Fruit fly (Drosophila melanogaster) whole organism, pupa: Measurements from ENCODE around the gene CG1542.

ENCODE experiments used
- CG10348 ChIP-seq: fragments of 200-800 bp; sonication (Bioruptor generic); IDR thresholded peaks from 2 replicates; pipeline ENCODE4 v1.3.6; 2022; ENCODE audit warnings: missing biosample characterization, missing genetic modification characterization
- CG12605 ChIP-seq: fragments of 200-800 bp; sonication (Bioruptor generic); IDR thresholded peaks from 2 replicates; pipeline ENCODE4 v1.3.6; 2022; ENCODE audit warnings: missing biosample characterization, missing genetic modification characterization
- CG13204 ChIP-seq: fragments of 200-800 bp; sonication (Bioruptor generic); optimal IDR thresholded peaks from 2 replicates; lab custom pipeline; 2018; ENCODE audit warnings: missing biosample characterization, mild to moderate bottlenecking, missing genetic modification characterization, moderate library complexity
- CG14655 ChIP-seq: fragments of 200-800 bp; sonication (Bioruptor generic); optimal IDR thresholded peaks from 3 replicates; lab custom pipeline; 2017; ENCODE audit warnings: mild to moderate bottlenecking, missing biosample characterization, missing genetic modification reagents, missing genetic modification characterization
- CG15710 ChIP-seq: fragments of 200-800 bp; sonication (Bioruptor generic); optimal IDR thresholded peaks from 2 replicates; lab custom pipeline; 2018; ENCODE audit warnings: missing biosample characterization, mild to moderate bottlenecking, missing genetic modification characterization, moderate library complexity
- CG17806 ChIP-seq: fragments of 200-800 bp; sonication (Bioruptor generic); optimal IDR thresholded peaks from 2 replicates; lab custom pipeline; 2018; ENCODE audit warnings: missing biosample characterization, mild to moderate bottlenecking, missing genetic modification characterization, moderate library complexity
- CG32121 ChIP-seq: fragments of 200-800 bp; sonication (Bioruptor generic); IDR thresholded peaks from 2 replicates; pipeline ENCODE4 v1.3.6; 2022; ENCODE audit warnings: missing biosample characterization, missing genetic modification characterization
- CG34367 ChIP-seq: fragments of 200-800 bp; sonication (Bioruptor generic); optimal IDR thresholded peaks from 2 replicates; lab custom pipeline; 2018; ENCODE audit warnings: missing biosample characterization, mild to moderate bottlenecking, missing genetic modification characterization
- CG4496 ChIP-seq: fragments of 200-800 bp; sonication (Bioruptor generic); IDR thresholded peaks from 3 replicates; pipeline ENCODE4 v1.3.6; 2022; ENCODE audit warnings: missing biosample characterization, missing genetic modification characterization
- CG8159 ChIP-seq: fragments of 200-800 bp; sonication (Bioruptor generic); optimal IDR thresholded peaks from 3 replicates; lab custom pipeline; 2018; ENCODE audit warnings: missing biosample characterization, mild to moderate bottlenecking, missing genetic modification characterization, moderate library complexity
- CG8301 ChIP-seq: fragments of 200-800 bp; sonication (Bioruptor generic); optimal IDR thresholded peaks from 2 replicates; lab custom pipeline; 2018; ENCODE audit warnings: missing biosample characterization, mild to moderate bottlenecking, missing genetic modification characterization
- CG9948 ChIP-seq: fragments of 200-800 bp; sonication (Bioruptor generic); optimal IDR thresholded peaks from 2 replicates; lab custom pipeline; 2018; ENCODE audit warnings: missing biosample characterization, mild to moderate bottlenecking, missing genetic modification characterization, moderate library complexity
- D1 ChIP-seq: fragments of 200-800 bp; sonication (Bioruptor generic); optimal IDR thresholded peaks from 2 replicates; lab custom pipeline; 2018; ENCODE audit warnings: missing biosample characterization, mild to moderate bottlenecking, missing genetic modification characterization, moderate library complexity
- EcR ChIP-seq: fragments of 200-800 bp; sonication (Bioruptor generic); optimal IDR thresholded peaks from 3 replicates; lab custom pipeline; 2019; ENCODE audit warnings: missing biosample characterization, missing genetic modification characterization, mild to moderate bottlenecking, moderate library complexity, missing genetic modification reagents
- Ets98B ChIP-seq: fragments of 200-800 bp; sonication (Bioruptor generic); IDR thresholded peaks from 2 replicates; pipeline ENCODE4 v1.3.6; 2022; ENCODE audit warnings: missing biosample characterization, missing genetic modification characterization
- Pif1A ChIP-seq: fragments of 200-800 bp; sonication (Bioruptor generic); optimal IDR thresholded peaks from 3 replicates; lab custom pipeline; 2016; ENCODE audit warnings: missing biosample characterization, missing genetic modification characterization
- Pif1B ChIP-seq: fragments of 200-800 bp; sonication (Bioruptor generic); optimal IDR thresholded peaks from 3 replicates; lab custom pipeline; 2016; ENCODE audit warnings: missing biosample characterization, missing genetic modification characterization
- Snoo ChIP-seq: fragments of 200-800 bp; sonication (Bioruptor generic); optimal IDR thresholded peaks from 3 replicates; lab custom pipeline; 2017; ENCODE audit warnings: missing biosample characterization, mild to moderate bottlenecking, missing genetic modification characterization, inconsistent platforms
- fd96Ca ChIP-seq: fragments of 200-800 bp; sonication (Bioruptor generic); IDR thresholded peaks from 3 replicates; pipeline ENCODE4 v1.3.6; 2022; ENCODE audit warnings: missing biosample characterization, missing genetic modification characterization
- gl ChIP-seq: fragments of 200-800 bp; sonication (Bioruptor generic); optimal IDR thresholded peaks from 2 replicates; lab custom pipeline; 2018; ENCODE audit warnings: missing biosample characterization, mild to moderate bottlenecking, missing genetic modification characterization
- rn ChIP-seq: fragments of 200-800 bp; sonication (Bioruptor generic); IDR thresholded peaks from 2 replicates; pipeline ENCODE4 v1.3.6; 2022; ENCODE audit warnings: missing biosample characterization, missing genetic modification characterization

Gene CG1542

dm6 chr3R:31220456-31221336, 7.4 kb downstream of the CG1542 start, which contains the start of gene CG12054:
TSS of gene CG12054 (plus strand) at chr3R:31220702.
- TF ChIP-seq Pif1A (GFP tag; lab: Kevin White, UChicago) (no peak), Ets98B (GFP tag; lab: Robert Waterston, UW) (no peak), CG8159 (tag; lab: Kevin White, UChicago) (no peak), CG9948 (tag; lab: Kevin White, UChicago) (no peak), CG14655 (GFP tag; lab: Kevin White, UChicago) (no peak), gl (tag; lab: Kevin White, UChicago) (no peak), CG10348 (GFP tag; lab: Robert Waterston, UW) (no peak), CG13204 (GFP tag; lab: Kevin White, UChicago) (no peak), D1 (tag; lab: Kevin White, UChicago) (no peak), CG4496 (GFP tag; lab: Robert Waterston, UW) (no peak), CG17806 (tag; lab: Kevin White, UChicago) (no peak), rn (GFP tag; lab: Robert Waterston, UW) (no peak), CG34367 (tag; lab: Kevin White, UChicago) (no peak), CG32121 (no peak), fd96Ca (no peak), CG15710 (no peak), EcR (GFP tag; lab: Kevin White, UChicago) (no peak), Snoo (tag; lab: Kevin White, UChicago) (no peak), CG8301 (tag; lab: Kevin White, UChicago) (no peak)
- TF ChIP-seq, all 21 proteins: peak for 0

- TF ChIP-seq CG13204 (GFP tag; lab: Kevin White, UChicago) (peak; percentile 90), Pif1A (GFP tag; lab: Kevin White, UChicago) (peak; percentile 61), CG14655 (GFP tag; lab: Kevin White, UChicago) (peak; percentile 85), D1 (tag; lab: Kevin White, UChicago) (no peak), CG4496 (GFP tag; lab: Robert Waterston, UW) (no peak), Ets98B (GFP tag; lab: Robert Waterston, UW) (no peak), CG9948 (tag; lab: Kevin White, UChicago) (peak; percentile 57), Snoo (tag; lab: Kevin White, UChicago) (peak; percentile 60), CG32121 (no peak), rn (GFP tag; lab: Robert Waterston, UW) (no peak), CG12605 (GFP tag; lab: Robert Waterston, UW) (no peak), CG34367 (tag; lab: Kevin White, UChicago) (peak; percentile 79), EcR (GFP tag; lab: Kevin White, UChicago) (peak; percentile 88), Pif1B (GFP tag; lab: Kevin White, UChicago) (peak; percentile 71), CG10348 (GFP tag; lab: Robert Waterston, UW) (no peak), CG8159 (tag; lab: Kevin White, UChicago) (peak; percentile 58), fd96Ca (no peak), CG17806 (tag; lab: Kevin White, UChicago) (peak; percentile 16), gl (tag; lab: Kevin White, UChicago) (peak; percentile 90), CG15710 (peak; percentile 72), CG8301 (tag; lab: Kevin White, UChicago) (peak; percentile 71)
Observed at dm6 chr3R:31221337-31222047, 8.2 kb downstream of the CG1542 start.

dm6 chr3R:31222125-31222889, 9.0 kb downstream of the CG1542 start:
- peak; percentile 62 for TF ChIP-seq CG15710
- TF ChIP-seq Pif1A (GFP tag; lab: Kevin White, UChicago) = peak; percentile 59
- TF ChIP-seq CG8301 (tag; lab: Kevin White, UChicago) = peak; percentile 51
- TF ChIP-seq D1 (tag; lab: Kevin White, UChicago) = no peak
- peak; percentile 48 for TF ChIP-seq CG17806 (tag; lab: Kevin White, UChicago)
- peak; percentile 54 for TF ChIP-seq CG14655 (GFP tag; lab: Kevin White, UChicago)
- TF ChIP-seq CG32121 = no peak
- TF ChIP-seq CG9948 (tag; lab: Kevin White, UChicago) = peak; percentile 56
- peak; percentile 67 for TF ChIP-seq CG34367 (tag; lab: Kevin White, UChicago)
- peak; percentile 72 for TF ChIP-seq CG8159 (tag; lab: Kevin White, UChicago)
- peak; percentile 60 for TF ChIP-seq Snoo (tag; lab: Kevin White, UChicago)

dm6 chr3R:31222890-31223569, 9.8 kb downstream of the CG1542 start:
- TF ChIP-seq CG4496 (GFP tag; lab: Robert Waterston, UW) = no peak
- TF ChIP-seq CG8301 (tag; lab: Kevin White, UChicago) = no peak
- TF ChIP-seq CG8159 (tag; lab: Kevin White, UChicago) = no peak
- no peak for TF ChIP-seq Pif1B (GFP tag; lab: Kevin White, UChicago)
- no peak for TF ChIP-seq CG32121
- TF ChIP-seq Snoo (tag; lab: Kevin White, UChicago) = no peak
- no peak for TF ChIP-seq CG9948 (tag; lab: Kevin White, UChicago)
- no peak for TF ChIP-seq CG12605 (GFP tag; lab: Robert Waterston, UW)
- TF ChIP-seq CG34367 (tag; lab: Kevin White, UChicago) = no peak
- TF ChIP-seq fd96Ca = no peak
- TF ChIP-seq CG15710 = no peak
- TF ChIP-seq CG14655 (GFP tag; lab: Kevin White, UChicago) = no peak
- TF ChIP-seq CG10348 (GFP tag; lab: Robert Waterston, UW) = no peak
- no peak for TF ChIP-seq CG13204 (GFP tag; lab: Kevin White, UChicago)
- no peak for TF ChIP-seq CG17806 (tag; lab: Kevin White, UChicago)
